Fruit fly (Drosophila melanogaster) Kc167 (cell line): ENCODE measurements around the gene CG34129.

Experiments used
- Myc ChIP-seq: fragments of >200 bp; optimal IDR thresholded peaks from 2 replicates; lab custom pipeline; 2017; ENCODE audit warnings: missing external identifiers
- Sin3A ChIP-seq: fragments of >200 bp; optimal IDR thresholded peaks from 2 replicates; lab custom pipeline; 2018; ENCODE audit warnings: missing external identifiers
- h ChIP-seq: fragments of >200 bp; optimal IDR thresholded peaks from 3 replicates; lab custom pipeline; 2018; ENCODE audit warnings: missing external identifiers
- insv ChIP-seq: fragments of >200 bp; optimal IDR thresholded peaks from 3 replicates; lab custom pipeline; 2018; ENCODE audit warnings: missing external identifiers
- psq ChIP-seq: fragments of >200 bp; optimal IDR thresholded peaks from 2 replicates; lab custom pipeline; 2017; ENCODE audit warnings: missing external identifiers
- ttk ChIP-seq: sonication (Bioruptor generic); optimal IDR thresholded peaks from 2 replicates; lab custom pipeline; 2017; ENCODE audit warnings: missing external identifiers

CG34129 gene

dm6 chr3R:26191105-26191504 is at the start of gene CG34129:
Gene CG34129 (minus strand): TSS chr3R:26191205.
- TF ChIP-seq psq (no peak), ttk (lab: Kevin White, UChicago) (no peak), h (lab: Kevin White, UChicago) (no peak), insv (lab: Kevin White, UChicago) (no peak), Sin3A (lab: Kevin White, UChicago) (no peak), Myc (lab: Kevin White, UChicago) (no peak)

DNA sequence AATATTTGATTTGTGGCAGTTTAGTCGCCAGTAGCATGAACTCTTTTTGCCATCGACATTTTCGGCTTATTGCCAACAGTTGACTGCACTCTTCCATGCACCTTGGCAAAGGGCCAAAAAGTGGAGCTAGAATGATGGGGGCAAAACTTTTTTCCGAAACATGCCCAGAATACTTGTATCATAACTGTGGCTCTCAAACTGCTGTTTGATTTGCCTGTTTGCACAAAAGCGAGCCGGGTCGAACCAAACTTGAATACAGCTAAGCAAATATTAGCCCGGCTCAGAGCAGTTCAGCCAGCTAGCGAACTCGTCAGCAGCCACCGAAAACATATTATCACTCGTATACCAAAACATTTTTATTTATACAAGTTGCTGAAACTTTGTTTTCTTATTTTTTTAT is 47.9 kb upstream of the CG34129 start:
- TF ChIP-seq Myc (lab: Kevin White, UChicago), result no peak
- no peak for TF ChIP-seq insv (lab: Kevin White, UChicago)
- TF ChIP-seq h (lab: Kevin White, UChicago), result no peak
- TF ChIP-seq ttk (lab: Kevin White, UChicago), result no peak
- TF ChIP-seq psq, result no peak
- no peak for TF ChIP-seq Sin3A (lab: Kevin White, UChicago)

DNA sequence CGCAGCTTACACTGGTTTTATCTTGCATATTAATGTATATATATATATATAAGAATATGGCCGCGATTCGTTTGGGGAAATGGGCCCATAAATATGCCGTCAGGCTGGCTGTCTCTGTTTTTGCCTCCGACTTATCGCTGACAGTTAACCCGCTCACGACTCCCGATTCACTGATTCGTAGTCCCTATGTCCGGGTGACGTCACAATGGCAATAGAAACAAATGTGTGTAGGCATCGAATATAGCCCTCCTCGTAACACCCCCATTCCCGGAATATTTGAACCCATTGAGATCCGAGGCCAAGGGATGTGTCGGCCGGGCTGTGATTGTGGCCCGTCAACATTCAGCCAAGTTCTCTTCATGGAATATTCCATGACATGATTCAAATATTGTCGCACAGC is 46.5 kb upstream of the CG34129 start:
- TF ChIP-seq psq, result no peak

dm6 chr3R:26235034-26235433 is 44.0 kb upstream of the CG34129 start:
- TF ChIP-seq psq (no peak), insv (lab: Kevin White, UChicago) (no peak), h (lab: Kevin White, UChicago) (no peak), Sin3A (lab: Kevin White, UChicago) (no peak), ttk (lab: Kevin White, UChicago) (no peak), Myc (lab: Kevin White, UChicago) (no peak)

- TF ChIP-seq insv (lab: Kevin White, UChicago) (no peak), Myc (lab: Kevin White, UChicago) (no peak), psq (no peak), Sin3A (lab: Kevin White, UChicago) (no peak), ttk (lab: Kevin White, UChicago) (no peak), h (lab: Kevin White, UChicago) (no peak)
Observed at dm6 chr3R:26230016-26230415, 39.0 kb upstream of the CG34129 start, which contains the start of gene CG12290. Gene CG12290 (plus strand): TSS chr3R:26230248.

DNA sequence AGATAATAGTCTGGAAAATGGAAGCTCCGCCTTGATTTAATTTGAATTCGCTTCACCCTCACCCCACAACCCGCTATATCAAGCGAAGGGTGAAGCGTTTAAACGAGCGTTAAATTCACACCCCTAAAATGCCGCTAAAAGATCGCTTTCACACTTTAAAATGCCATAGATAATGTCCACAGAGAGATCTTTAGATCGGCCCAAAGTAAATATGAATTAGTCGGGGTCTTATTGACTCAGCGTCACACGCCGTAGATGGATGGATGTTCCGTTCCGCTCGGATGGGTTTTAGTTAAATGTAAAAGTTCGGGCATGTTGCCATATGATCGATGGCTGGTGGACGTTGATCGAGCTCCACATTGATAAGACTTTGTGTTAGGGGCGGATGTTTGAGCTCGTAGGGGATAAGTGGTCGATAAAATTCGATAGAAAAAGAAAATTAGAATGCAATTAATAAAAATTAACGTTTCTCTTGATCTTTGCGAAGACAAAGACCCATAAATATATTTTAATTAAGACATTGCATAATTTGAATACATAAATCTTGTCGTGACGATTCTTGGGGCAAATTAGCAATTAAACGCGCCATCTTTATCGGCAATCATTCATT is 37.1 kb upstream of the CG34129 start:
- TF ChIP-seq h (lab: Kevin White, UChicago) (no peak), ttk (lab: Kevin White, UChicago) (no peak), Myc (lab: Kevin White, UChicago) (no peak), Sin3A (lab: Kevin White, UChicago) (no peak), insv (lab: Kevin White, UChicago) (no peak)

- TF ChIP-seq Sin3A (lab: Kevin White, UChicago), result no peak
- no peak for TF ChIP-seq psq
- TF ChIP-seq h (lab: Kevin White, UChicago), result no peak
- no peak for TF ChIP-seq insv (lab: Kevin White, UChicago)
- no peak for TF ChIP-seq ttk (lab: Kevin White, UChicago)
- TF ChIP-seq Myc (lab: Kevin White, UChicago), result no peak
Observed at dm6 chr3R:26226506-26227277, 35.7 kb upstream of the CG34129 start.

dm6 chr3R:26222123-26222651 is 31.2 kb upstream of the CG34129 start:
- no peak for TF ChIP-seq Myc (lab: Kevin White, UChicago)
- TF ChIP-seq insv (lab: Kevin White, UChicago), result no peak
- TF ChIP-seq h (lab: Kevin White, UChicago), result no peak

DNA sequence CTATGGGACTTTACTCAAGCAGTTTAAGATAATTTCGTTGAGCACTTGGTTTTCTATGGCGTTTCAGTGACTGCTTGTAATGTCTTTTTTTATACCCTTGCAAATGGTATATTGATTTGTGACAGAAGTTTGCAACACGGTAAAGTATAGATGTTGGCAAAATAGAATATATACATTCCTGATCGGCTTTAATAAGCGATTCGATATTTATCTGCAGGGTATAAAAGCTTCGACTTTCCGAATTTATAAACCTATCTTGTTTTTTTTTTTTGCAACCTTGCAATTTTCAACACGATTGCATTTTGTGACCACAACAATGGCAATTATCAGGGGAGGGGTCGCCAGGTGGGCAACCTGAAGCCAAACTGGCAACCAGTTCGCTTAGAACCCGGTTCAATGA is 23.3 kb upstream of the CG34129 start:
- TF ChIP-seq Sin3A (lab: Kevin White, UChicago), result no peak
- no peak for TF ChIP-seq psq
- no peak for TF ChIP-seq insv (lab: Kevin White, UChicago)
- no peak for TF ChIP-seq Myc (lab: Kevin White, UChicago)
- no peak for TF ChIP-seq ttk (lab: Kevin White, UChicago)
- TF ChIP-seq h (lab: Kevin White, UChicago), result no peak

dm6 chr3R:26212935-26213334 is 21.9 kb upstream of the CG34129 start:
- TF ChIP-seq h (lab: Kevin White, UChicago) (no peak), insv (lab: Kevin White, UChicago) (no peak), Sin3A (lab: Kevin White, UChicago) (no peak), Myc (lab: Kevin White, UChicago) (no peak), ttk (lab: Kevin White, UChicago) (no peak), psq (no peak)

dm6 chr3R:26194933-26195452 is 4.0 kb upstream of the CG34129 start:
- no peak for TF ChIP-seq h (lab: Kevin White, UChicago)
- no peak for TF ChIP-seq Myc (lab: Kevin White, UChicago)
- no peak for TF ChIP-seq Sin3A (lab: Kevin White, UChicago)
- no peak for TF ChIP-seq insv (lab: Kevin White, UChicago)
- TF ChIP-seq psq, result no peak
- no peak for TF ChIP-seq ttk (lab: Kevin White, UChicago)

DNA sequence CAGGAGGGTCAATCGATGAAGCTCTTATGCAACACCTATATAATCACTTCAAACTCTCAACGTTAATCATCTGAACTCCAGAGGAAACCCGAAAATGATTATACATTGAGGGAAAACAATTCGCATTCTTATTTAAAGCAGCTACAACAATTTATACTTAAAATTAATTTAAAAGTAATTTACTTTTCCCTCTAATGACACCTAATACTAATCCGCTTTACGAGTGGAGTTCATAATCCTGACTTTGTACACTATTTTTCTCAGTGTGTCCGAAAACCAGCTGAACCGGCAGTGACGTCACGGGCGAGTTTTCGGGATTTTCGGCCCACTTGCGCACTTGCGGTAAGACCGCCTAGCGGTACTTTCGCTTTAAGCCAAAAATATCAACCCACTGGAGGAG is 1.3 kb upstream of the CG34129 start:
- no peak for TF ChIP-seq insv (lab: Kevin White, UChicago)
- no peak for TF ChIP-seq Myc (lab: Kevin White, UChicago)
- no peak for TF ChIP-seq h (lab: Kevin White, UChicago)
- no peak for TF ChIP-seq ttk (lab: Kevin White, UChicago)
- no peak for TF ChIP-seq psq
- no peak for TF ChIP-seq Sin3A (lab: Kevin White, UChicago)
